Worm (Caenorhabditis elegans): Measurements from ENCODE around the gene ttr-27.

DNA sequence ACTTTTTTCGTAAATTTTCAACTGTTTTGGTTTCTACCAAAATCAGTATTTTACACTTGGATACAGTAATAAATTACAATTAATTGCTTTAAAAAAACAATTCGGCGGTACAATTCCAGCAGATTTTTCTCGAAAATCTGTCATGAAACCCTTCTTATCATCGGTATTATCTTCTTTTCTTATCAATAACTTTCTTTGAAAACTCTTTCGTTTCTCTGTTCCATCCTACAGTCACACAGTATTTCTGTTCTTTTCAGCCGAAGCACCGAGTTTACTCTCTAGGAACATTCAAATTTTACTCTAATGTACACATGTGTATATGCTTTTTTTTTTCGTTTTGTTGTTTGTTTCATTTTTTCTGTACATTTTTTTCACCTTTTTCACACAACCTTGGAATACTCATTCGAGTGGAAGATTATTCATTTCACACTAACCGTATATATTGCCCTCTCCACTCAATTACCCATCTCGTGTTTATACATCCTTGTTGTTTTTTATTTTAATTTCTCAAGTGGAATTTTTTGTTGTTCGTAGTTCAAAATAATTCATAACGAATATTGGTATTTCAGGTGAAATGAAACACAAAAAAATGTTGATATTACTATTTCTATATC is 5.8 kb upstream of the ttr-27 start, which contains the start of gene nid-1:
- no peak for TF ChIP-seq F13H6.1 (tag; optimal IDR thresholded peaks at IDR 0.05)
- TF ChIP-seq ztf-4 (tag; optimal IDR thresholded peaks at IDR 0.05) = no peak
- no peak for TF ChIP-seq nhr-23 (tag; optimal IDR thresholded peaks at IDR 0.05)
- no peak for TF ChIP-seq unc-62 (GFP tag; optimal IDR thresholded peaks at IDR 0.05)
- no peak for TF ChIP-seq nhr-11 (tag; optimal IDR thresholded peaks at IDR 0.05)
- TF ChIP-seq aly-2 (tag; optimal IDR thresholded peaks at IDR 0.05) = no peak
- no peak for TF ChIP-seq lsy-2 (tag; optimal IDR thresholded peaks at IDR 0.05)
- no peak for TF ChIP-seq skn-1 (tag; optimal IDR thresholded peaks at IDR 0.05)
- TF ChIP-seq lin-13 (GFP tag; optimal IDR thresholded peaks at IDR 0.05) = no peak
- no peak for TF ChIP-seq egl-27 (tag; optimal IDR thresholded peaks at IDR 0.05)
- TF ChIP-seq lin-11 (tag; optimal IDR thresholded peaks at IDR 0.05) = no peak
- TF ChIP-seq ama-1 (optimal IDR thresholded peaks at IDR 0.05) = no peak
- no peak for TF ChIP-seq mab-5 (tag; optimal IDR thresholded peaks at IDR 0.05)

Data from whole organism, L2 larva.